Fruit fly (Drosophila melanogaster): Measurements from ENCODE around the gene dysf.

The dysf gene

DNA sequence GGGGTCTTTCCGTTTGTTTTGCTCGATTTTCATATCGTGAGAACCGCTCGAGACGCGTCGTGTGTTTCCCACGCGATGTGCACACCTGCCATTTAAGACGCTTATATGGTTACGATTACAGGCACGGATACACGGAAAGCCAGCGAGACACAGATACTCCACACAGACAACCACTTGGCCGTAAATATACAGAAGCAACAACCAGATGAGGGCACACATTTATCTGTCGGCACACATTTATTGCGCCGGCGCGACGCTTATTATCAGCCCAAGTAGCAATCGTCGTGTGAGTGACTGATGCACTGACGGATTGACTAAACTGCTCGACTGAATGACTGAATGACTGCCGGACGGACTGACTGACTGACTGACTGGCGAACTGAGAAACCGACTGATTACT lies 67.9 kb downstream of the dysf start:
- TF ChIP-seq CTCF (optimal IDR thresholded peaks at IDR 0.05), result no peak
- TF ChIP-seq CG8478 (optimal IDR thresholded peaks at IDR 0.05), result no peak

DNA sequence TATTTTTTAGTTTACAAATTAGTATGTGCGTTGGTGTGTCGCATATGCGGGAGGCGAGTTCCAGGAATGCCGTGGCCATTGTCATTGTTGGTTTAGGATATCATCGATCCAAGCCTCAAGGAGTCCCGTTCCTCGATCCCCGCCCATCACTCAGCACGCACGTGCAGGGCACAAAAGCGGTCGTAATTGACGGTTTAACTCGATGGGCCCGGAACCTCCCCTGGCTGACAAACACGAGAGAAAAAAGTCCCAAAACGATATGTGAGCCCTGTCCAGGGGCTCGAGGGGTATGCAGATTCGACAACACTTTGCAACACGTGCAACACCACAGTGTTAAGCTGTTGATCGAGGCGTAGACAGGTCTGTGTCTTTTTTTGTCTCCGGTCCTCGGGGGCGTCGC lies 70.6 kb downstream of the dysf start:
- TF ChIP-seq CG8478 (optimal IDR thresholded peaks at IDR 0.05), result no peak
- TF ChIP-seq CTCF (optimal IDR thresholded peaks at IDR 0.05), result no peak

DNA sequence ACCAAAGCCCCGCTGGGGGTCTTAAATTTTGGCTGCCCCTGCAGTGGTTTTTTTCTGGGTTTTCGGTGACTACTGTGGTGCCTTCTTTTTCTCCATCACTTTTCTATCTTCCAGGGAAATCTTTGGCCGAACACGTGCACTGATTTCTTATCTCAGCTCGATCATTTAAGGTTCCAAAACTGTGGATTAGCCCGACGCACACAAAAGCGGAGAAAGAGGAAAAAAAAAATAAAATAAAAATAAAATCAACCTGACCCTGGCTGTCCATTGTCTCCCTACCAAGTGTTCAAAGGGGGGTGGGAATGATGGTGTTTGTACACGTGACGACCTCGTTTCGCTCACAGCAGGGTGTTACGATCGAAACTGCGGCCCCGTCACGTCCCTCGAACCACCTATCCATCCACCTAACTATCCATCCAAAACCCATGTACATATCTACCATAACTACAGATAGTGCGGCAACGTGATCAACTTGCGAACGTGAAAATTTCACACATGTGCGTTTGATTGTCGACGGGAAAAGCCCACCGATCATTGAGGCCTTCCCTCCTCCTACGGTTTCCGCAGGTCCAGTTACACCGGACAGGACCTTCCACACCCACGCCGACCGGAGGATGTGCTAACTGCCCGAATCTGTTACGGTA lies 71.8 kb downstream of the dysf start:
- TF ChIP-seq CTCF (optimal IDR thresholded peaks at IDR 0.05), result no peak
- no peak for TF ChIP-seq CG8478 (optimal IDR thresholded peaks at IDR 0.05)

Measured in S2 (cell line).